Worm (Caenorhabditis elegans) whole organism, L1 larva: ENCODE data around the gene str-125.

ENCODE experiments used
- alr-1 ChIP-seq: fragments of 200-800 bp; sonication (Bioruptor generic); optimal IDR thresholded peaks from 2 replicates; lab custom pipeline; 2018; ENCODE audit warnings: borderline replicate concordance, mild to moderate bottlenecking, missing genetic modification characterization, missing compliant biosample characterization
- ama-1 ChIP-seq: fragments of 150-350 bp; optimal IDR thresholded peaks from 2 replicates; lab custom pipeline; 2014
- ces-1 ChIP-seq: fragments of 150-350 bp; optimal IDR thresholded peaks from 2 replicates; lab custom pipeline; 2014; ENCODE audit warnings: missing biosample characterization, missing genetic modification reagents, missing genetic modification characterization
- grh-1 ChIP-seq: fragments of 200-800 bp; sonication (Bioruptor generic); IDR thresholded peaks from 2 replicates; pipeline ENCODE4 v1.3.6; 2022; ENCODE audit warnings: missing genetic modification reagents, missing genetic modification characterization, missing compliant biosample characterization
- nhr-12 ChIP-seq: sonication (generic microtip); optimal IDR thresholded peaks from 2 replicates; lab custom pipeline; 2017; ENCODE audit warnings: missing biosample characterization, missing genetic modification characterization
- nhr-19 ChIP-seq: fragments of 200-800 bp; sonication (Bioruptor generic); conservative IDR thresholded peaks from 2 replicates; pipeline ENCODE4 v1.3.6; 2022; ENCODE audit warnings: missing genetic modification characterization, missing compliant biosample characterization
- nhr-76 ChIP-seq: sonication (generic microtip); optimal IDR thresholded peaks from 2 replicates; lab custom pipeline; 2017; ENCODE audit warnings: missing biosample characterization, missing genetic modification characterization
- unc-130 ChIP-seq: fragments of 150-350 bp; optimal IDR thresholded peaks from 2 replicates; lab custom pipeline; 2017; ENCODE audit warnings: missing biosample characterization, missing genetic modification characterization, inconsistent platforms
- unc-86 ChIP-seq: sonication (generic microtip); optimal IDR thresholded peaks from 2 replicates; lab custom pipeline; 2016; ENCODE audit warnings: missing genetic modification characterization, missing compliant biosample characterization

DNA sequence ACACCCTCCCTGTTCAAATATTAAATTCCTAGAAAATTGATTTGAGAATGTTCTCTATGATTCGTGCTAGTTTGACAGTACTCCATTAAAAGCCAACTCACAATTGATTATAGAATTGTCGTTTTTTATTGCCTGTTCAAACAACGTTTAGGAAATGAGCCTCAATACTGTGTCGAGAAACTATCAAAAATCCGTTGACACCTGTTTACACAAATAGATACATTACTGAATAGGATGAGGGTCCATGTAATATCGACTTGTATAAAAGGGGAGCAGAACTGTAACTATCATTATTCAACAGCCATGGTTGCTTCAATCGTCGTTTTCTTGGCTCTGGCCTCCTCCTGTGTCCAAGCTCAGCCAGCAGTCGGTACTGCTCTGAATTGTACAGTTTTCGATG, 25.0 kb upstream of the str-125 start, which contains the start of gene ZK218.5:
- TF ChIP-seq ama-1 (lab: Kevin White, UChicago) (no peak), ces-1 (GFP tag; lab: Kevin White, UChicago) (no peak), nhr-19 (GFP tag; lab: Robert Waterston, UW) (no peak), nhr-12 (tag; lab: Kevin White, UChicago) (no peak), unc-86 (no peak), alr-1 (no peak), grh-1 (no peak), unc-130 (no peak), nhr-76 (tag; lab: Kevin White, UChicago) (no peak)
